Worm (Caenorhabditis elegans) whole organism, mixed stage, embryonic: ENCODE results near the gene ciao-2B.
"Not testable (repeated sequence)": the region's sequence is repeated elsewhere in the genome, so short reads cannot be mapped to it uniquely, and the experiment has no call there.

Experiments
- M03D4.4 ChIP-seq: sonication (generic microtip); optimal IDR thresholded peaks from 2 replicates; lab custom pipeline; 2017; ENCODE audit warnings: mild to moderate bottlenecking, missing genetic modification characterization, missing compliant biosample characterization
- bed-3 ChIP-seq: fragments of 200-800 bp; sonication (Bioruptor generic); optimal IDR thresholded peaks from 3 replicates; lab custom pipeline; 2018; ENCODE audit warnings: mild to moderate bottlenecking, missing genetic modification characterization, moderate library complexity, missing compliant biosample characterization
- blmp-1 ChIP-seq: fragments of 150-350 bp; optimal IDR thresholded peaks from 2 replicates; lab custom pipeline; 2014; ENCODE audit warnings: missing biosample characterization, missing genetic modification characterization
- ceh-39 ChIP-seq: fragments of 150-350 bp; optimal IDR thresholded peaks from 2 replicates; lab custom pipeline; 2014; ENCODE audit warnings: missing biosample characterization, missing genetic modification characterization
- ceh-43 ChIP-seq: fragments of 200-800 bp; sonication (Bioruptor generic); optimal IDR thresholded peaks from 2 replicates; lab custom pipeline; 2018; ENCODE audit warnings: mild to moderate bottlenecking, missing genetic modification characterization, moderate library complexity, missing compliant biosample characterization
- ceh-83 ChIP-seq: fragments of 200-800 bp; sonication (Bioruptor generic); optimal IDR thresholded peaks from 2 replicates; lab custom pipeline; 2018; ENCODE audit warnings: mild to moderate bottlenecking, missing genetic modification characterization, missing compliant biosample characterization
- ces-1 ChIP-seq: fragments of 150-350 bp; optimal IDR thresholded peaks from 2 replicates; lab custom pipeline; 2014; ENCODE audit warnings: missing biosample characterization, missing genetic modification reagents, missing genetic modification characterization
- cnd-1 ChIP-seq: fragments of 200-800 bp; sonication (Bioruptor generic); optimal IDR thresholded peaks from 2 replicates; lab custom pipeline; 2018; ENCODE audit warnings: mild to moderate bottlenecking, missing genetic modification characterization, missing compliant biosample characterization
- drap-1 ChIP-seq: fragments of 200-800 bp; sonication (Bioruptor generic); optimal IDR thresholded peaks from 3 replicates; lab custom pipeline; 2018; ENCODE audit warnings: mild to moderate bottlenecking, missing genetic modification characterization, missing compliant biosample characterization
- elt-1 ChIP-seq: sonication (generic microtip); optimal IDR thresholded peaks from 2 replicates; lab custom pipeline; 2017; ENCODE audit warnings: missing genetic modification characterization, mild to moderate bottlenecking, missing compliant biosample characterization, antibody characterized with exemption, moderate library complexity, borderline replicate concordance; ENCODE audit not compliant: insufficient read depth
- elt-3 ChIP-seq: fragments of 150-350 bp; optimal IDR thresholded peaks from 2 replicates; lab custom pipeline; 2014; ENCODE audit warnings: missing biosample characterization, missing genetic modification characterization
- ham-2 ChIP-seq: fragments of 200-800 bp; sonication (Bioruptor generic); optimal IDR thresholded peaks from 2 replicates; lab custom pipeline; 2018; ENCODE audit warnings: mild to moderate bottlenecking, missing genetic modification characterization, missing compliant biosample characterization
- hlh-1 ChIP-seq: fragments of 150-350 bp; optimal IDR thresholded peaks from 2 replicates; lab custom pipeline; 2014; ENCODE audit warnings: missing biosample characterization, missing genetic modification reagents, missing genetic modification characterization
- lin-13 ChIP-seq: fragments of 150-350 bp; optimal IDR thresholded peaks from 2 replicates; lab custom pipeline; 2014; ENCODE audit warnings: missing biosample characterization, missing genetic modification characterization
- lsy-2 ChIP-seq: fragments of 150-350 bp; optimal IDR thresholded peaks from 2 replicates; lab custom pipeline; 2014; ENCODE audit warnings: missing biosample characterization, missing genetic modification characterization
- mab-5 ChIP-seq: fragments of 150-350 bp; optimal IDR thresholded peaks from 2 replicates; lab custom pipeline; 2014; ENCODE audit warnings: missing biosample characterization, missing genetic modification characterization
- mep-1 ChIP-seq: fragments of 150-350 bp; optimal IDR thresholded peaks from 2 replicates; lab custom pipeline; 2017; ENCODE audit warnings: missing biosample characterization, missing genetic modification reagents, missing genetic modification characterization, inconsistent platforms
- mls-2 ChIP-seq: sonication (generic microtip); optimal IDR thresholded peaks from 2 replicates; lab custom pipeline; 2016; ENCODE audit warnings: mild to moderate bottlenecking, missing genetic modification characterization, moderate library complexity, missing compliant biosample characterization
- nhr-12 ChIP-seq: fragments of 150-350 bp; optimal IDR thresholded peaks from 2 replicates; lab custom pipeline; 2014; ENCODE audit warnings: missing biosample characterization, missing genetic modification characterization
- nhr-2 ChIP-seq: fragments of 150-350 bp; optimal IDR thresholded peaks from 2 replicates; lab custom pipeline; 2014; ENCODE audit warnings: missing biosample characterization, missing genetic modification characterization
- nhr-237 ChIP-seq: fragments of 150-350 bp; optimal IDR thresholded peaks from 2 replicates; lab custom pipeline; 2014; ENCODE audit warnings: missing biosample characterization, missing genetic modification characterization
- nhr-28 ChIP-seq: fragments of 150-350 bp; optimal IDR thresholded peaks from 2 replicates; lab custom pipeline; 2014; ENCODE audit warnings: missing biosample characterization, missing genetic modification characterization
- nhr-76 ChIP-seq: sonication (generic microtip); optimal IDR thresholded peaks from 2 replicates; lab custom pipeline; 2017; ENCODE audit warnings: missing biosample characterization, missing genetic modification characterization
- pha-4 ChIP-seq: fragments of 150-350 bp; optimal IDR thresholded peaks from 2 replicates; lab custom pipeline; 2018; ENCODE audit warnings: missing biosample characterization, missing genetic modification reagents, missing genetic modification characterization
- sem-2 ChIP-seq: fragments of 200-800 bp; sonication (Bioruptor generic); optimal IDR thresholded peaks from 2 replicates; lab custom pipeline; 2018; ENCODE audit warnings: mild to moderate bottlenecking, missing genetic modification characterization, missing compliant biosample characterization
- tbx-8 ChIP-seq: fragments of 200-800 bp; sonication (Bioruptor generic); optimal IDR thresholded peaks from 2 replicates; lab custom pipeline; 2018; ENCODE audit warnings: mild to moderate bottlenecking, missing genetic modification characterization, moderate library complexity, missing compliant biosample characterization
- unc-120 ChIP-seq: sonication (generic microtip); optimal IDR thresholded peaks from 2 replicates; lab custom pipeline; 2017; ENCODE audit warnings: missing genetic modification characterization, missing compliant biosample characterization; ENCODE audit not compliant: poor library complexity, severe bottlenecking
- unc-39 ChIP-seq: fragments of 150-350 bp; optimal IDR thresholded peaks from 2 replicates; lab custom pipeline; 2014; ENCODE audit warnings: missing biosample characterization, missing genetic modification characterization
- unc-62 ChIP-seq: fragments of 150-350 bp; optimal IDR thresholded peaks from 2 replicates; lab custom pipeline; 2014; ENCODE audit warnings: missing biosample characterization, missing genetic modification reagents, missing genetic modification characterization
- zip-8 ChIP-seq: fragments of 150-350 bp; optimal IDR thresholded peaks from 2 replicates; lab custom pipeline; 2014; ENCODE audit warnings: missing biosample characterization, missing genetic modification characterization
- ztf-11 ChIP-seq: fragments of 150-350 bp; optimal IDR thresholded peaks from 2 replicates; lab custom pipeline; 2014; ENCODE audit warnings: missing biosample characterization, missing genetic modification characterization

ciao-2B gene

ce11 chrIII:13405504-13405903 lies 33.8 kb downstream of the ciao-2B start, which contains the start of gene nas-1:
Gene nas-1, plus strand, starts transcription at chrIII:13405804.
- TF ChIP-seq unc-62 (GFP tag; lab: Kevin White, UChicago) (no peak), unc-39 (no peak), unc-120 (tag; lab: Kevin White, UChicago) (no peak), nhr-28 (no peak), mep-1 (tag; lab: Kevin White, UChicago) (no peak), ceh-39 (tag; lab: Kevin White, UChicago) (no peak), nhr-237 (tag; lab: Kevin White, UChicago) (no peak), blmp-1 (tag; lab: Kevin White, UChicago) (no peak), lin-13 (tag; lab: Kevin White, UChicago) (no peak), M03D4.4 (tag; lab: Kevin White, UChicago) (no peak), hlh-1 (no peak), ceh-83 (GFP tag; lab: Kevin White, UChicago) (no peak), drap-1 (no peak), mls-2 (tag; lab: Kevin White, UChicago) (no peak)

ce11 chrIII:13404418-13404817 lies 34.9 kb downstream of the ciao-2B start, which contains the start of gene ttr-52:
Gene ttr-52, plus strand, starts transcription at chrIII:13404718.
- no peak for TF ChIP-seq ces-1
- no peak for TF ChIP-seq pha-4 (tag; lab: Kevin White, UChicago)
- TF ChIP-seq nhr-237 (tag; lab: Kevin White, UChicago), result no peak
- TF ChIP-seq M03D4.4 (tag; lab: Kevin White, UChicago), result no peak
- TF ChIP-seq elt-3, result no peak
- TF ChIP-seq lsy-2, result no peak
- TF ChIP-seq nhr-2 (tag; lab: Kevin White, UChicago), result no peak

ce11 chrIII:13402934-13403333 lies 36.4 kb downstream of the ciao-2B start, which contains the start of gene mig-18:
Gene mig-18, plus strand, starts transcription at chrIII:13403234.
- TF ChIP-seq ces-1 (no peak), nhr-76 (no peak), tbx-8 (no peak)

- TF ChIP-seq nhr-2 (tag; lab: Kevin White, UChicago); zip-8 (tag; lab: Kevin White, UChicago); drap-1: not testable (repeated sequence)
Observed at ce11 chrIII:13401673-13402258, 37.6 kb downstream of the ciao-2B start, which contains the start of the genes srlf-9 and srlf-10. Gene srlf-9, minus strand, starts transcription at chrIII:13401773. Gene srlf-10, plus strand, starts transcription at chrIII:13402208.

DNA sequence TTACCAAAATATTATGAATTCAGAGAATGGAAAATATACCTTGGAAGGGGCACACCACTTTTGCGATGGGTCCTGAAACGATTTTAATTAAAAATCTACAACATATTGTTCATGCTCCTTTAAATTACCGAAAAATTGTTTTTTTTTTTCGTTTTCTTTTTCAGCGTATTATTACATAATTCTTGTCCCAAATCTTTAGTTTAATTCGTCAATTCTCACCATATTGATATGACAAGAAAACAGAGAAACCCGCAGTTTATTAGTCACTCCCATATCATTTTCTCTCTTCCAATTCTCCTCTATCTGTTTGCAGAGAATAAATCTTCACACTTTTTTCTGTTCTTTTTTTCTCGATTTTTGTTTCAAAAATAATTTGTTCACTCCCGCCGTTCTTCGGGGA lies 44.1 kb downstream of the ciao-2B start, which contains the start of gene F11F1.1:
Gene F11F1.1 (plus strand): TSS at position 301 of the 400 bp plus-strand sequence.
- no peak for TF ChIP-seq mep-1 (tag; lab: Kevin White, UChicago)
- TF ChIP-seq bed-3 (GFP tag; lab: Kevin White, UChicago), result no peak

DNA sequence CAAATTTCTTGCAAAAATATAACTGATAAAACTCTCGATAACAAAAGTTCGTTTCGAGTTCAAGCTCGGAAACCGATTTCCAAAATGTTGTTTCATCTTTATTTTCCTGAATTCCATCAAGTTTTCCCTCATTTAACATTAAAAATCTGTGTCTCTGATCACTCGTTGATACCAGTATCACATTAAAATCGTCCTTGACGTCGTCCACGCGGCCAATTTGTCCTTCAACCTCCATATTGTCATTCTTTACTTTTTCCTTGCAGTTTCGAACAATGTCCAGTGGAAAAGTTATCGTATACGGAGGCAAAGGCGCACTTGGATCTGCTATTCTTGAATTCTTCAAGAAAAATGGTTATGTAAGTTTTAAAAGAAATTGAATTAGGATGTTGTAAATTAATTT lies 45.7 kb downstream of the ciao-2B start, which contains the start of gene qdpr-1:
Gene qdpr-1 (plus strand): TSS at position 264 of the 400 bp plus-strand sequence.
- TF ChIP-seq unc-62 (GFP tag; lab: Kevin White, UChicago), result no peak
- no peak for TF ChIP-seq hlh-1
- TF ChIP-seq pha-4 (tag; lab: Kevin White, UChicago), result no peak
- TF ChIP-seq nhr-12 (tag; lab: Kevin White, UChicago), result no peak
- no peak for TF ChIP-seq lin-13 (tag; lab: Kevin White, UChicago)
- TF ChIP-seq mep-1 (tag; lab: Kevin White, UChicago), result no peak
- no peak for TF ChIP-seq ceh-43 (GFP tag; lab: Kevin White, UChicago)
- TF ChIP-seq mab-5 (tag; lab: Kevin White, UChicago), result no peak
- no peak for TF ChIP-seq mls-2 (tag; lab: Kevin White, UChicago)
- TF ChIP-seq ceh-39 (tag; lab: Kevin White, UChicago), result no peak
- TF ChIP-seq tbx-8, result no peak
- TF ChIP-seq ham-2 (GFP tag; lab: Kevin White, UChicago), result no peak
- TF ChIP-seq nhr-237 (tag; lab: Kevin White, UChicago), result no peak
- no peak for TF ChIP-seq zip-8 (tag; lab: Kevin White, UChicago)
- no peak for TF ChIP-seq cnd-1 (tag; lab: Kevin White, UChicago)
- no peak for TF ChIP-seq ztf-11 (tag; lab: Kevin White, UChicago)
- TF ChIP-seq nhr-28, result no peak
- no peak for TF ChIP-seq sem-2 (GFP tag; lab: Kevin White, UChicago)
- no peak for TF ChIP-seq elt-1
- no peak for TF ChIP-seq ces-1
